Worm (Caenorhabditis elegans): ENCODE measurements around the gene Y57G11C.38.
"Not testable (repeated sequence)": the region's sequence is repeated elsewhere in the genome, so short reads cannot be mapped to it uniquely, and the experiment has no call there.

Y57G11C.38 gene

DNA sequence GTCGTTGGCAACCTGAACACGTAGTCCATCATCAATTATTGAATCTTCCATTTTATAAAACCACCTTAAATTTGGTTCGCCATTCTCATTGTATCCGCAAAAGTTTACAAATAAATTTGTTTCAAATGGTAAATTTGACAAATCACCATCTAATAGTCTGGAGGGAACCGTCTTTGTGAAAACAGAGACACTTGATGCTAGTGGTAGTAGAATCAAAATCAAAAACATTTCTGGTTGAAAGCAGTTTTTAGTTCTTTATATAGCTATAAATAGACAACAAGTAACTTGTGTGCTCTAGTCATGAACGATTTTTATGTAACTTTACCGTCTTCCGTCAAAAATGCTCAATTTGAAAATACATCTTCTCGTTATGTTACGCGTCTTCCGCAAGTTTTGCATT is 19.2 kb upstream of the Y57G11C.38 start, which contains the start of gene Y57G11C.20:
Gene Y57G11C.20, plus strand, starts transcription at position 301 of the 400 bp plus-strand sequence.
- not testable (repeated sequence) for TF ChIP-seq nhr-76 (tag; optimal IDR thresholded peaks at IDR 0.05); snpc-4 (tag; optimal IDR thresholded peaks at IDR 0.05); nhr-43 (tag; optimal IDR thresholded peaks at IDR 0.05; ENCODE audit: poor library complexity, severe bottlenecking)

DNA sequence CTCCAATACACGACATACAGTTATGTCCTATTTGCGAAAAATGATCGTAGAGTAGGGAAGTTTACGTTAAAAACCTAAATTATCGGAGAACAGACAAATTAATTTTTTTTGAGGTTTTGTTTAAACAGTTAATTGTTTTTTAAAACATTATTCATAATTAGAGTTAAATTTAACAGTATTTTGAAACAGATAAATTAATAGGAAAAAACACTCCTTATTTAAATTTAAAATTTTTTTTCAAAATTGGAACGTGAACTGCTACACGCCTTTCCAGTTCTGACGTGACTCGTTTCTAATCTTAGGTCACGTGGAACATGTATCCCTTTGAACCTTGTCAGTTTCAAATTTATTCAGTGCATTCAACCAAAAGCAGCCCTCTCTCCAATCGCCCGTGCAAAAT is 8.5 kb upstream of the Y57G11C.38 start, which contains the start of gene Y57G11C.52:
Gene Y57G11C.52, plus strand, starts transcription at position 301 of the 400 bp plus-strand sequence.
- TF ChIP-seq egl-5 (tag; optimal IDR thresholded peaks at IDR 0.05) (no peak), lin-15B (tag; optimal IDR thresholded peaks at IDR 0.05) (no peak), unc-62 (GFP tag; optimal IDR thresholded peaks at IDR 0.05) (no peak), fos-1 (tag; optimal IDR thresholded peaks at IDR 0.05) (no peak)

DNA sequence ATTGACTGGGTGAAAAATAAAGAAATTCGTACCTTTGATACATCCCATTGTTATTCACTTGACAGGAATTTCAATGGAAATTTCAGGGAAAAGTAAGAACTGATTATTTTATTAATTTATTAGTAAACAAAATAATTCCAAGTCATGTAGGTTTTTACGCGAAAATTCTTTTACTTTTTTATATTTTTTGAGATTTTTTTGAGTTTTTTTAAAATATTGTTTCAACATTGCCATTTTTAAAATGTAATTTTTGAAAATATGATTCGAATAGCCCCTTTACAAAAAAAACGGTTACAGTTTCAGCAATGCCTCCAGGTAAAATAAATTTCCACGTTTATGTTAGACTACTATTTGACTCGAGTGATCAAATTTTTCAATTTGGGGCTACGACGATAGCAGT is 556 bp upstream of the Y57G11C.38 start, which contains the start of gene Y57G11C.23:
Gene Y57G11C.23, minus strand, starts transcription at position 101 of the 400 bp plus-strand sequence.
- TF ChIP-seq pqm-1 (tag; optimal IDR thresholded peaks at IDR 0.05), result no peak
- no peak for TF ChIP-seq fkh-10 (GFP tag; optimal IDR thresholded peaks at IDR 0.05)
- no peak for TF ChIP-seq nhr-25 (tag; optimal IDR thresholded peaks at IDR 0.05)
- TF ChIP-seq fos-1 (tag; optimal IDR thresholded peaks at IDR 0.05), result no peak
- TF ChIP-seq ceh-28 (tag; optimal IDR thresholded peaks at IDR 0.05), result no peak
- no peak for TF ChIP-seq jun-1 (tag; optimal IDR thresholded peaks at IDR 0.05)
- TF ChIP-seq unc-39 (tag; optimal IDR thresholded peaks at IDR 0.05), result no peak
- TF ChIP-seq nhr-23 (tag; optimal IDR thresholded peaks at IDR 0.05), result no peak
- TF ChIP-seq hmg-11 (tag; optimal IDR thresholded peaks at IDR 0.05), result no peak
- no peak for TF ChIP-seq sea-2 (GFP tag; optimal IDR thresholded peaks at IDR 0.05)

DNA sequence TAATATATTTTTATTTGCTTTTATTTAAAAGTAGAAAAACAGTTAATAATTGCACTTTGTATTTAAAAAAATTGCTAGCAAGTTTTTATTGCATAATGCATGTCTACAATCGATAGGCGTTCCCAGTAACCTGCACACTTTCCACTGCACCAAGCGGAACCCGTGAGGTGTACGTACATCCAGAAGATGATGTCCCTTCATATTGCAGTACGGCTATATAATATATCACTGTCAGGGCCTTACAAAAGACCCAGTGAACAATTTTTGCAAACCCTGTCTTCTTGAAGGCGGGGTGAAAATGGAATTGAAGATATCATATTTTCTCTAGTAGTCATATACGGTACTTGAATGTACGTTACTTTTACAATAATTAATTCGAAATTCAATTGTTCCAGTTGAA is 1.5 kb downstream of the Y57G11C.38 start:
- no peak for TF ChIP-seq ZK546.5 (tag; optimal IDR thresholded peaks at IDR 0.05)
- no peak for TF ChIP-seq fkh-2 (tag; optimal IDR thresholded peaks at IDR 0.05)
- TF ChIP-seq pha-4 (tag; optimal IDR thresholded peaks at IDR 0.05), result no peak
- no peak for TF ChIP-seq nhr-23 (tag; optimal IDR thresholded peaks at IDR 0.05)
- TF ChIP-seq nhr-43 (tag; optimal IDR thresholded peaks at IDR 0.05; ENCODE audit: poor library complexity, severe bottlenecking), result no peak
- TF ChIP-seq ceh-9 (tag; optimal IDR thresholded peaks at IDR 0.05), result no peak
- no peak for TF ChIP-seq nhr-25 (tag; optimal IDR thresholded peaks at IDR 0.05)
- TF ChIP-seq lin-15B (tag; optimal IDR thresholded peaks at IDR 0.05), result no peak
- no peak for TF ChIP-seq nhr-11 (tag; optimal IDR thresholded peaks at IDR 0.05)
- TF ChIP-seq pqm-1 (tag; optimal IDR thresholded peaks at IDR 0.05), result no peak
- no peak for TF ChIP-seq ceh-16 (tag; optimal IDR thresholded peaks at IDR 0.05)
- TF ChIP-seq nhr-76 (tag; optimal IDR thresholded peaks at IDR 0.05), result no peak
- no peak for TF ChIP-seq skn-1 (tag; optimal IDR thresholded peaks at IDR 0.05)

DNA sequence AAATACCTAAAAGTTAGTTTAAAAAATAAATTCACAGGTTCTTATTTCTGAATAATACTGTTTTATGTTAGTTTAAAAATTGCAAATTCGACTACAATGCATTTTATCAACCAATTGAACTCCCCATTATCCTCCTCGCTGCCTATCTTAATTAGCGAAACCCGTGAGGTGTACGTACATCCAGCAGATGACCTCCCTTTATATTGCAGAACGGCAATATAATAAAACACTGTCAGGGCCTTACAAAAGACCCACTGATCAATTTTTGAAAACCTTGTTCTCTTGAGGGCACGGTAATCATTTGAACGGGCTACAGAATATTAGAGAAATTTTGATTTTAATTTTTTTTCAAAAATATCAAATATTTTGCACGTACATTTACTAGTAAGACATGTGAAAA is 2.3 kb downstream of the Y57G11C.38 start:
- TF ChIP-seq pha-4 (tag; optimal IDR thresholded peaks at IDR 0.05) (no peak), jun-1 (tag; optimal IDR thresholded peaks at IDR 0.05) (no peak), snpc-4 (tag; optimal IDR thresholded peaks at IDR 0.05) (peak; percentile 8), ztf-11 (tag; optimal IDR thresholded peaks at IDR 0.05) (no peak)

DNA sequence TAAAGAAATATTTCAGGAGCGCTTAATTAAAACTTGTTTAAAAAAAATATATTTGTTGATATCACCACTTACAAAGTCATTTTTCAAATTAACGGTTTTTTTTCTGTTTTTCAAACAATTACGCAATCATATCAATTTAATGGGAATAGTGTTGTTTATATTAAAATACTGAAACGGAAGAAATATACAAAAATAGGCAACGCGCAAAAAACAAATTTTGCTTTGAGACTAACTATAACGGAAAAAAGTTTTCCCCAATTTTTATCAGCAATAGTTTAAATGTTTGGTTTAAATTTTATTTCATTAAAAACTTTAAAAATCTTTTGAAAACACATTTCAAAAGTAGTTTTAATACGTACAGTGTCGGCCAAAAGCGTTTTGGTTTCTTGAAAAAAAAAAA is 6.3 kb downstream of the Y57G11C.38 start:
- TF ChIP-seq skn-1 (tag; optimal IDR thresholded peaks at IDR 0.05) (no peak), lin-39 (tag; optimal IDR thresholded peaks at IDR 0.05) (no peak), ceh-16 (tag; optimal IDR thresholded peaks at IDR 0.05) (no peak)

DNA sequence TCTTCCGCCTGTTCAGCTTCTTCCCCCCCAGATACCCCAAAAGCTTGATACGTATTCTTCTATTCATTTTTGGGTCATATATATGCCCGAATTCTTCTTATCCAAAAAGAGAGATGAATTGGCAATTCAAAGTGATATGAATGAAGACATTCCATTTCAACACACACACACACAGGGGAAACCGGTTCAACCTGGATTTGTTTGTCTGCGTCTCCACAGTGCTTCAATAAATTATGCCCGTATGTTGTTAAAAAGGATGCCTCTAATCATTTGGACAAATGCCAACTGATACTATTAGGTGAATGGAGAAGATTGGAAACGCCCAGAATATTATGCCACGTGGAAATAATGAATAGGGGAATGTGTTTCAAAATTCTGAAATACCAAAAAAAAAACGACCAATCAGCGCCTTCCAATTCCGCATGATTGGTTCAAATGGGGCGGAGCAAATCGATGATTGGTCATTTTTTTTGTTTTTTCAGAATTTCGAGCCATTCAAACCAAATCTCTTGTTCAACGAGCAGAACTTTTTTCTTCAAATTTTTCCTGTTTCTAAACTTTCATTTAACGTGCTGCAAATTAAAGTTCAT is 7.7 kb downstream of the Y57G11C.38 start:
- TF ChIP-seq ztf-11 (tag; optimal IDR thresholded peaks at IDR 0.05) (no peak), nhr-43 (tag; optimal IDR thresholded peaks at IDR 0.05; ENCODE audit: poor library complexity, severe bottlenecking) (peak; percentile 84), nhr-25 (tag; optimal IDR thresholded peaks at IDR 0.05) (peak; percentile 82), nhr-23 (tag; optimal IDR thresholded peaks at IDR 0.05) (peak; percentile 85), nhr-12 (tag; optimal IDR thresholded peaks at IDR 0.05) (no peak), ama-1 (optimal IDR thresholded peaks at IDR 0.05) (no peak), ztf-4 (tag; optimal IDR thresholded peaks at IDR 0.05) (no peak), elt-3 (tag; optimal IDR thresholded peaks at IDR 0.05) (peak in 2 of 3 experiments; percentile 19 to 56), nfya-1 (tag; optimal IDR thresholded peaks at IDR 0.05; ENCODE audit: insufficient read depth) (peak; percentile 91), hmg-11 (tag; optimal IDR thresholded peaks at IDR 0.05) (no peak)

All from whole organism, L3 larva.